Fruit fly (Drosophila melanogaster) whole organism, pupa: ENCODE results near the gene CG14286.

Source experiments
- CG10348 ChIP-seq: fragments of 200-800 bp; sonication (Bioruptor generic); IDR thresholded peaks from 2 replicates; pipeline ENCODE4 v1.3.6; 2022; ENCODE audit warnings: missing biosample characterization, missing genetic modification characterization
- CG12605 ChIP-seq: fragments of 200-800 bp; sonication (Bioruptor generic); IDR thresholded peaks from 2 replicates; pipeline ENCODE4 v1.3.6; 2022; ENCODE audit warnings: missing biosample characterization, missing genetic modification characterization
- CG13204 ChIP-seq: fragments of 200-800 bp; sonication (Bioruptor generic); optimal IDR thresholded peaks from 2 replicates; lab custom pipeline; 2018; ENCODE audit warnings: missing biosample characterization, mild to moderate bottlenecking, missing genetic modification characterization, moderate library complexity
- CG14655 ChIP-seq: fragments of 200-800 bp; sonication (Bioruptor generic); optimal IDR thresholded peaks from 3 replicates; lab custom pipeline; 2017; ENCODE audit warnings: mild to moderate bottlenecking, missing biosample characterization, missing genetic modification reagents, missing genetic modification characterization
- CG15710 ChIP-seq: fragments of 200-800 bp; sonication (Bioruptor generic); optimal IDR thresholded peaks from 2 replicates; lab custom pipeline; 2018; ENCODE audit warnings: missing biosample characterization, mild to moderate bottlenecking, missing genetic modification characterization, moderate library complexity
- CG17806 ChIP-seq: fragments of 200-800 bp; sonication (Bioruptor generic); optimal IDR thresholded peaks from 2 replicates; lab custom pipeline; 2018; ENCODE audit warnings: missing biosample characterization, mild to moderate bottlenecking, missing genetic modification characterization, moderate library complexity
- CG32121 ChIP-seq: fragments of 200-800 bp; sonication (Bioruptor generic); IDR thresholded peaks from 2 replicates; pipeline ENCODE4 v1.3.6; 2022; ENCODE audit warnings: missing biosample characterization, missing genetic modification characterization
- CG34367 ChIP-seq: fragments of 200-800 bp; sonication (Bioruptor generic); optimal IDR thresholded peaks from 2 replicates; lab custom pipeline; 2018; ENCODE audit warnings: missing biosample characterization, mild to moderate bottlenecking, missing genetic modification characterization
- CG4496 ChIP-seq: fragments of 200-800 bp; sonication (Bioruptor generic); IDR thresholded peaks from 3 replicates; pipeline ENCODE4 v1.3.6; 2022; ENCODE audit warnings: missing biosample characterization, missing genetic modification characterization
- CG8159 ChIP-seq: fragments of 200-800 bp; sonication (Bioruptor generic); optimal IDR thresholded peaks from 3 replicates; lab custom pipeline; 2018; ENCODE audit warnings: missing biosample characterization, mild to moderate bottlenecking, missing genetic modification characterization, moderate library complexity
- CG8301 ChIP-seq: fragments of 200-800 bp; sonication (Bioruptor generic); optimal IDR thresholded peaks from 2 replicates; lab custom pipeline; 2018; ENCODE audit warnings: missing biosample characterization, mild to moderate bottlenecking, missing genetic modification characterization
- CG9948 ChIP-seq: fragments of 200-800 bp; sonication (Bioruptor generic); optimal IDR thresholded peaks from 2 replicates; lab custom pipeline; 2018; ENCODE audit warnings: missing biosample characterization, mild to moderate bottlenecking, missing genetic modification characterization, moderate library complexity
- D1 ChIP-seq: fragments of 200-800 bp; sonication (Bioruptor generic); optimal IDR thresholded peaks from 2 replicates; lab custom pipeline; 2018; ENCODE audit warnings: missing biosample characterization, mild to moderate bottlenecking, missing genetic modification characterization, moderate library complexity
- EcR ChIP-seq: fragments of 200-800 bp; sonication (Bioruptor generic); optimal IDR thresholded peaks from 3 replicates; lab custom pipeline; 2019; ENCODE audit warnings: missing biosample characterization, missing genetic modification characterization, mild to moderate bottlenecking, moderate library complexity, missing genetic modification reagents
- Ets98B ChIP-seq: fragments of 200-800 bp; sonication (Bioruptor generic); IDR thresholded peaks from 2 replicates; pipeline ENCODE4 v1.3.6; 2022; ENCODE audit warnings: missing biosample characterization, missing genetic modification characterization
- Pif1A ChIP-seq: fragments of 200-800 bp; sonication (Bioruptor generic); optimal IDR thresholded peaks from 3 replicates; lab custom pipeline; 2016; ENCODE audit warnings: missing biosample characterization, missing genetic modification characterization
- Pif1B ChIP-seq: fragments of 200-800 bp; sonication (Bioruptor generic); optimal IDR thresholded peaks from 3 replicates; lab custom pipeline; 2016; ENCODE audit warnings: missing biosample characterization, missing genetic modification characterization
- Snoo ChIP-seq: fragments of 200-800 bp; sonication (Bioruptor generic); optimal IDR thresholded peaks from 3 replicates; lab custom pipeline; 2017; ENCODE audit warnings: missing biosample characterization, mild to moderate bottlenecking, missing genetic modification characterization, inconsistent platforms
- fd96Ca ChIP-seq: fragments of 200-800 bp; sonication (Bioruptor generic); IDR thresholded peaks from 3 replicates; pipeline ENCODE4 v1.3.6; 2022; ENCODE audit warnings: missing biosample characterization, missing genetic modification characterization
- gl ChIP-seq: fragments of 200-800 bp; sonication (Bioruptor generic); optimal IDR thresholded peaks from 2 replicates; lab custom pipeline; 2018; ENCODE audit warnings: missing biosample characterization, mild to moderate bottlenecking, missing genetic modification characterization
- rn ChIP-seq: fragments of 200-800 bp; sonication (Bioruptor generic); IDR thresholded peaks from 2 replicates; pipeline ENCODE4 v1.3.6; 2022; ENCODE audit warnings: missing biosample characterization, missing genetic modification characterization

CG14286 gene

dm6 chr3R:18985114-18985785 is 38.6 kb upstream of the CG14286 start:
- TF ChIP-seq CG8301, result peak; percentile 76
- TF ChIP-seq rn, result peak; percentile 54
- peak; percentile 87 for TF ChIP-seq CG14655 (GFP tag; lab: Kevin White, UChicago)
- peak; percentile 40 for TF ChIP-seq Pif1A (GFP tag; lab: Kevin White, UChicago)
- no peak for TF ChIP-seq CG12605 (GFP tag; lab: Robert Waterston, UW)
- TF ChIP-seq CG32121 (GFP tag; lab: Robert Waterston, UW), result 0 out of 2 replicates have a peak, but pooled peaks have one; percentile 29
- peak; percentile 74 for TF ChIP-seq CG17806 (tag; lab: Kevin White, UChicago)
- TF ChIP-seq CG13204, result no peak
- peak; percentile 56 for TF ChIP-seq CG34367 (tag; lab: Kevin White, UChicago)
- TF ChIP-seq Pif1B, result peak; percentile 38
- no peak for TF ChIP-seq CG10348 (GFP tag; lab: Robert Waterston, UW)
- peak; percentile 87 for TF ChIP-seq Snoo
- TF ChIP-seq CG8159 (tag; lab: Kevin White, UChicago), result peak; percentile 90
- TF ChIP-seq CG15710 (tag; lab: Kevin White, UChicago), result peak; percentile 80
- TF ChIP-seq gl, result no peak
- no peak for TF ChIP-seq fd96Ca
- TF ChIP-seq CG9948 (tag; lab: Kevin White, UChicago), result peak; percentile 85
- no peak for TF ChIP-seq Ets98B (GFP tag; lab: Robert Waterston, UW)
- TF ChIP-seq EcR, result peak; percentile 22
- TF ChIP-seq D1, result peak; percentile 43
- TF ChIP-seq CG4496, result no peak

- TF ChIP-seq Ets98B (GFP tag; lab: Robert Waterston, UW), result no peak; the same call in 1 of the 2 replicates
- no peak for TF ChIP-seq fd96Ca
- no peak for TF ChIP-seq CG8301
- TF ChIP-seq CG32121 (GFP tag; lab: Robert Waterston, UW), result no peak
- peak; percentile 2 for TF ChIP-seq CG14655 (GFP tag; lab: Kevin White, UChicago)
- TF ChIP-seq CG8159 (tag; lab: Kevin White, UChicago), result peak; percentile 15
- TF ChIP-seq CG34367 (tag; lab: Kevin White, UChicago), result no peak
- TF ChIP-seq CG17806 (tag; lab: Kevin White, UChicago), result no peak
- no peak for TF ChIP-seq Pif1A (GFP tag; lab: Kevin White, UChicago)
These were observed 37.6 kb upstream of the CG14286 start for dm6 chr3R:18986089-18986887.

DNA sequence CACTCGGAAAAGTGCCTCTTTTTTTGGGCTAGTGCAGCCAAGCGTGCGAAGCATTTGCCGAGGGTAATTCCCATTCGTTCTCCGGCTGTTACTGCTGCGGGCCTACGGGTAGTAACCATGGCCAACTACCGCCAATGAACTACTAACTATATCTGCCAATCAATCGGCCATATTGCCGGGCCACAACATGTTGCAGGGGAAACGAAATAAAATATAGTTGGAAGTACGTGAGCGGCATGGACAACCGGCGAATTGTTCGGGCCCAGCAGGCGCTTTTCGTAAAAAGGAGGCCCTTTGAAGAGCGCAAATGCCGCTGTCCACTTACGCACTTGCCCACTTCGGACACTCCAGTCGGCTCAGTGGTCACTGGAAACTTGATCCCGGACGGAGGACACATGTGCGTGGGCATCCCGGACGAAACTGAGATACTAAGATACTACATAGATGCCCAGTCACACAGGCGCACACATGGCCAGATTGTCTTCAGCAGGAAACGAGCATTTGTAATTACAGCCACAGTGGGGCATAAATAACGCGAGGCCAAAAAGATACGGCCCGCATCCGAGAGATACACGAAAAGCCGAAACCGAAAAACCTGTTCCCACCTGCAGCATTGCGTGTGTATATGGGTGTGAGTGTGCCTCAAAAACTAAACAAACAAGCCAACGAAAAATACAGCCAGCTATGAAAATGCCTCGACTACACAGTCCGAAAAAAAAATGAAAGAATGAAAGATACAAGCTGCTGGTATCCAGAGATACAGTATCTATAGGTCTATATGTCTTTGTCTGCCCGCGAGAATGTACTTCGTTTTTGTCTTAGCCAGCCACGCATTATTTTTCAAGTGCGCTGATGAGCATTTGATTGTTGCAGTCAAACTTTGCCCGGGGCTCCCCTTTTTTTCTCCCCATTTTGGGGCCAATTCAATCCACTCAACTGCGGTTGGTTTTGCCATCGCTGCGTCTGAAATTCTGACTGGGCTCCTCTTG is 36.2 kb upstream of the CG14286 start:
- TF ChIP-seq CG8301, result peak; percentile 58
- no peak for TF ChIP-seq EcR
- TF ChIP-seq CG8159 (tag; lab: Kevin White, UChicago), result peak; percentile 46
- TF ChIP-seq CG17806 (tag; lab: Kevin White, UChicago), result peak; percentile 38
- peak; percentile 56; the same call in 1 of the 3 replicates for TF ChIP-seq CG4496
- TF ChIP-seq D1, result no peak
- peak; percentile 61 for TF ChIP-seq CG14655 (GFP tag; lab: Kevin White, UChicago)
- TF ChIP-seq Ets98B (GFP tag; lab: Robert Waterston, UW), result no peak
- peak; percentile 46; the same call in 1 of the 3 replicates for TF ChIP-seq fd96Ca
- TF ChIP-seq Pif1A (GFP tag; lab: Kevin White, UChicago), result peak; percentile 13
- peak; percentile 36 for TF ChIP-seq CG15710 (tag; lab: Kevin White, UChicago)
- TF ChIP-seq Pif1B, result peak; percentile 8
- TF ChIP-seq CG32121 (GFP tag; lab: Robert Waterston, UW), result peak; percentile 23; the same call in 1 of the 2 replicates

DNA sequence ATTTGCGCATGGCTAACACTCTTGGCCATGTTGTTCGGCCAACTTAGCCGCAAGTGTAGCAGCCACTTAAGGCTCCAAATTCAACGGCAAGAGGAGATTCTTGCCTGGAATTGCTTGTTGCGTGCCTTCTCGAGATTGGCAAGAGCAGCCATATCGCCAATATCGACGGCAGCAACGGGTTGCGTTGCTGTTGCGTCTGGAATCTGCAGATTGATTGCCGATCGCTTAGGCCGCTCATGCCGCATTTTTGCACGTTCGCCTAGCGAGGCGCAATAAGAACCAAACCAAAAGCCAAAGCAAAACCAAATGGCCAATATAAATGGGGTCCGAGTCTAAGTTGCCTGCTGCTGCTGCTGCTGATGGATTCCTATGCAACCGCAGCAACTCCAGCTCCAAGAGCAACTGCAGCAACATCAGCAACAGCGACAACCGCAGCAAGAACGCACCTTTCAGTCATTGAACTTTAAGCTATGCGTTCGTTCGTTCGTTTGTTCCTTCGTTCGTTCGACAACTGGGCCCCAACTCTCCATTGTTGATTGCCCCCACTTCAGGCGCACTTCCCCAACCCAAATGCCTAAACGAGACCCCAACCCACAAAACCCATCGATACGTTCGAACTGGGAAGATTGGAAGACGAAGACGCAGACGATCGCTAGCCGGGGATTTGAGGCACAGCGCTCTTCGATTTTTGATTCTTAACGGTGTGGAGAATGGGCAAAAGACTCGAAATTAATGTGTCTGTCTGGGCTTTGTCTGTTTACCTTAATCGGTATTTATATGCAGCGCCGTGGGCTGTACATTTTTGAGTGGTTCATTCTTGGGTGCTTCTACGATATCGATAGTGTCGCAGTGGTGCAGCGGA is 34.7 kb upstream of the CG14286 start:
- TF ChIP-seq rn (no peak), EcR (peak; percentile 86), Ets98B (GFP tag; lab: Robert Waterston, UW) (no peak), D1 (no peak)

- TF ChIP-seq rn (no peak), Ets98B (GFP tag; lab: Robert Waterston, UW) (no peak), Snoo (no peak), gl (no peak), CG14655 (GFP tag; lab: Kevin White, UChicago) (no peak), CG32121 (GFP tag; lab: Robert Waterston, UW) (no peak), CG17806 (tag; lab: Kevin White, UChicago) (no peak), CG8301 (no peak), D1 (no peak), fd96Ca (no peak), CG9948 (tag; lab: Kevin White, UChicago) (no peak), CG15710 (tag; lab: Kevin White, UChicago) (no peak), CG34367 (tag; lab: Kevin White, UChicago) (no peak), Pif1B (no peak), CG10348 (GFP tag; lab: Robert Waterston, UW) (no peak)
- TF ChIP-seq, all 21 proteins: peak for 0
These were observed 34.1 kb upstream of the CG14286 start for dm6 chr3R:18989819-18990137.
